Fruit fly (Drosophila melanogaster): ENCODE results near the gene rumi.

rumi gene

dm6 chr3R:22727857-22728256 is 22.5 kb downstream of the rumi start:
- TF ChIP-seq CG17801 (GFP tag; optimal IDR thresholded peaks at IDR 0.05; ENCODE audit: partially characterized antibody), result no peak

dm6 chr3R:22727456-22727833 is 23.0 kb downstream of the rumi start:
- no peak for TF ChIP-seq CG17801 (GFP tag; optimal IDR thresholded peaks at IDR 0.05; ENCODE audit: partially characterized antibody)

- no peak for TF ChIP-seq CG17801 (GFP tag; optimal IDR thresholded peaks at IDR 0.05; ENCODE audit: partially characterized antibody)
These were observed 23.5 kb downstream of the rumi start, which contains the start of gene CG45049 for dm6 chr3R:22726771-22727455. Gene CG45049 (plus strand): TSS chr3R:22726967.

dm6 chr3R:22726031-22726770 is 24.2 kb downstream of the rumi start, which contains the start of gene RNF220:
Gene RNF220 (minus strand): TSS chr3R:22726414.
- no peak for TF ChIP-seq CG17801 (GFP tag; optimal IDR thresholded peaks at IDR 0.05; ENCODE audit: partially characterized antibody)

dm6 chr3R:22724149-22724973 is 26.0 kb downstream of the rumi start, which contains the start of gene Irp-1A:
Gene Irp-1A (minus strand): TSS chr3R:22724587.
- peak; percentile 66 for TF ChIP-seq CG17801 (GFP tag; optimal IDR thresholded peaks at IDR 0.05; ENCODE audit: partially characterized antibody)

dm6 chr3R:22720808-22721306 is 29.5 kb downstream of the rumi start, which contains the start of gene wge:
Gene wge (minus strand): TSS chr3R:22721150.
- TF ChIP-seq CG17801 (GFP tag; optimal IDR thresholded peaks at IDR 0.05; ENCODE audit: partially characterized antibody), result peak; percentile 57

- no peak for TF ChIP-seq CG17801 (GFP tag; optimal IDR thresholded peaks at IDR 0.05; ENCODE audit: partially characterized antibody)
These were observed 30.8 kb downstream of the rumi start for dm6 chr3R:22719607-22719949.

- no peak for TF ChIP-seq CG17801 (GFP tag; optimal IDR thresholded peaks at IDR 0.05; ENCODE audit: partially characterized antibody)
These were observed 31.3 kb downstream of the rumi start for dm6 chr3R:22718937-22719606.

dm6 chr3R:22718401-22718800 is 32.0 kb downstream of the rumi start:
- no peak for TF ChIP-seq CG17801 (GFP tag; optimal IDR thresholded peaks at IDR 0.05; ENCODE audit: partially characterized antibody)

- no peak for TF ChIP-seq CG17801 (GFP tag; optimal IDR thresholded peaks at IDR 0.05; ENCODE audit: partially characterized antibody)
These were observed 32.5 kb downstream of the rumi start for dm6 chr3R:22717863-22718262.

dm6 chr3R:22710662-22711061 is 39.7 kb downstream of the rumi start, which contains the start of gene CG4907:
Gene CG4907 (minus strand): TSS chr3R:22710762.
- TF ChIP-seq CG17801 (GFP tag; optimal IDR thresholded peaks at IDR 0.05; ENCODE audit: partially characterized antibody), result no peak

dm6 chr3R:22707178-22707577 is 43.2 kb downstream of the rumi start, which contains the start of gene CG13842:
Gene CG13842 (minus strand): TSS chr3R:22707278.
- TF ChIP-seq CG17801 (GFP tag; optimal IDR thresholded peaks at IDR 0.05; ENCODE audit: partially characterized antibody), result no peak

dm6 chr3R:22701793-22702192 is 48.6 kb downstream of the rumi start, which contains the start of the genes CG6972 and CCAP:
Gene CG6972 (plus strand): TSS chr3R:22702007.
Gene CCAP (minus strand): TSS chr3R:22702084.
- TF ChIP-seq CG17801 (GFP tag; optimal IDR thresholded peaks at IDR 0.05; ENCODE audit: partially characterized antibody), result no peak

Measured in ovary, adult (tissue).